Worm (Caenorhabditis elegans) whole organism, late embryonic: ENCODE results near the gene nhr-190.

Source experiments
- ceh-18 ChIP-seq: sonication (generic microtip); optimal IDR thresholded peaks from 2 replicates; lab custom pipeline; 2016; ENCODE audit warnings: missing genetic modification characterization, missing compliant biosample characterization
- ceh-2 ChIP-seq: sonication (generic microtip); optimal IDR thresholded peaks from 2 replicates; lab custom pipeline; 2016; ENCODE audit warnings: missing genotype, missing genetic modification characterization, missing compliant biosample characterization
- ceh-22 ChIP-seq: sonication (generic microtip); optimal IDR thresholded peaks from 2 replicates; lab custom pipeline; 2017; ENCODE audit warnings: missing biosample characterization, missing genetic modification characterization
- dve-1 ChIP-seq: sonication (generic microtip); optimal IDR thresholded peaks from 2 replicates; lab custom pipeline; 2017; ENCODE audit warnings: antibody characterized with exemption, mild to moderate bottlenecking, missing genetic modification characterization, missing compliant biosample characterization
- hlh-30 ChIP-seq: sonication (generic microtip); optimal IDR thresholded peaks from 2 replicates; lab custom pipeline; 2017; ENCODE audit warnings: antibody characterized with exemption, missing genetic modification characterization, missing compliant biosample characterization; ENCODE audit not compliant: insufficient read depth
- pha-4 ChIP-seq: fragments of 150-350 bp; optimal IDR thresholded peaks from 2 replicates; lab custom pipeline; 2018; ENCODE audit warnings: missing biosample characterization, missing genetic modification reagents, missing genetic modification characterization

DNA sequence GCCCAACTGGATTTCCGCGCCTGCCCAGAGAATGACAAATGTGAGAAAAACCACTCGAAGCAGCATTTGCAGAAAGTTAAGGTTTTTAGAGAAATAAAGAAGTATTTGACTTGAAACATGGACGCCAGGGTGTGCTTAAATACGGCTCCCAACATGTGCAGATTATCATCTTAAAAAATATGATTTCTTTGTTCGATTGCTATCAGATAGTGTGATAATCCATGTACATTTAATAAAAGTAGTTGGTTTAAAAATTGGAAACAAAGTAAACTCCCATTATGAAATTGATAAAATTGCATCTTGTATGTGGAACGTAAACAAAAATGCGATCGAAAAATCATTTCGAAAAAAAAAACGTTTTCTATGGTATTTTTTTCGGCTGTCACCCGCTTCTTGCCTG lies 15.1 kb downstream of the nhr-190 start, which contains the start of gene F48G7.8:
- TF ChIP-seq dve-1 (no peak), ceh-2 (tag; lab: Kevin White, UChicago) (no peak), ceh-18 (tag; lab: Kevin White, UChicago) (no peak), ceh-22 (no peak), hlh-30 (tag; lab: Kevin White, UChicago) (no peak), pha-4 (tag; lab: Kevin White, UChicago) (no peak)
